Worm (Caenorhabditis elegans): Measurements from ENCODE around the gene sri-73.

ce11 chrV:590182-590581, 24.3 kb upstream of the sri-73 start, which contains the start of gene ZK488.6:
- TF ChIP-seq him-1 (tag; optimal IDR thresholded peaks at IDR 0.05), result no peak
- no peak for TF ChIP-seq W03F9.2 (tag; optimal IDR thresholded peaks at IDR 0.05)
- no peak for TF ChIP-seq dao-5 (tag; optimal IDR thresholded peaks at IDR 0.05)
